Worm (Caenorhabditis elegans) whole organism, L2 larva: Measurements from ENCODE around the gene F22F1.2.

Experiments used
- C34F6.9 ChIP-seq: fragments of 150-350 bp; optimal IDR thresholded peaks from 2 replicates; lab custom pipeline; 2014; ENCODE audit warnings: missing biosample characterization, missing genetic modification characterization
- F13H6.1 ChIP-seq: sonication (generic microtip); optimal IDR thresholded peaks from 2 replicates; lab custom pipeline; 2016; ENCODE audit warnings: missing genetic modification characterization, missing compliant biosample characterization
- R02D3.7 ChIP-seq: fragments of 150-350 bp; optimal IDR thresholded peaks from 2 replicates; lab custom pipeline; 2014; ENCODE audit warnings: missing biosample characterization, missing genetic modification characterization
- Y55F3AM.14 ChIP-seq: fragments of 200-800 bp; sonication (Bioruptor generic); optimal IDR thresholded peaks from 2 replicates; lab custom pipeline; 2018; ENCODE audit warnings: mild to moderate bottlenecking, missing genetic modification characterization, missing compliant biosample characterization
- ZK546.5 ChIP-seq: sonication (generic microtip); optimal IDR thresholded peaks from 2 replicates; lab custom pipeline; 2017; ENCODE audit warnings: missing biosample characterization, missing genetic modification characterization
- alr-1 ChIP-seq: fragments of 150-350 bp; optimal IDR thresholded peaks from 2 replicates; lab custom pipeline; 2014; ENCODE audit warnings: missing biosample characterization, missing genetic modification characterization
- aly-2 ChIP-seq: fragments of 150-350 bp; optimal IDR thresholded peaks from 2 replicates; lab custom pipeline; 2014; ENCODE audit warnings: missing biosample characterization, missing genetic modification characterization
- ama-1 ChIP-seq: fragments of 150-350 bp; optimal IDR thresholded peaks from 2 replicates; lab custom pipeline; 2018; ENCODE audit warnings: inconsistent platforms
- blmp-1 ChIP-seq: sonication (generic microtip); optimal IDR thresholded peaks from 2 replicates; lab custom pipeline; 2017; ENCODE audit warnings: missing genetic modification characterization, mild to moderate bottlenecking, missing compliant biosample characterization, antibody characterized with exemption, moderate library complexity; ENCODE audit not compliant: insufficient read depth
- ceh-16 ChIP-seq: fragments of 150-350 bp; optimal IDR thresholded peaks from 2 replicates; lab custom pipeline; 2014; ENCODE audit warnings: missing biosample characterization, missing genetic modification characterization
- ceh-82 ChIP-seq: fragments of 150-350 bp; optimal IDR thresholded peaks from 2 replicates; lab custom pipeline; 2014; ENCODE audit warnings: missing biosample characterization, missing genetic modification characterization
- crh-2 ChIP-seq: sonication (generic microtip); optimal IDR thresholded peaks from 2 replicates; lab custom pipeline; 2017; ENCODE audit warnings: missing biosample characterization, missing genetic modification characterization
- dmd-4 ChIP-seq: sonication (generic microtip); optimal IDR thresholded peaks from 2 replicates; lab custom pipeline; 2017; ENCODE audit warnings: missing biosample characterization, missing genetic modification characterization
- egl-27 ChIP-seq: sonication (generic microtip); optimal IDR thresholded peaks from 3 replicates; lab custom pipeline; 2017; ENCODE audit warnings: missing biosample characterization, missing genetic modification reagents, missing genetic modification characterization
- elt-1 ChIP-seq: fragments of 150-350 bp; optimal IDR thresholded peaks from 2 replicates; lab custom pipeline; 2014; ENCODE audit warnings: missing biosample characterization, missing genetic modification characterization
- elt-3 ChIP-seq: sonication (generic microtip); optimal IDR thresholded peaks from 2 replicates; lab custom pipeline; 2017; ENCODE audit warnings: missing biosample characterization, missing genetic modification characterization
- fos-1 ChIP-seq: fragments of 150-350 bp; optimal IDR thresholded peaks from 2 replicates; lab custom pipeline; 2014; ENCODE audit warnings: missing biosample characterization, missing genetic modification characterization
- gmeb-1 ChIP-seq: fragments of 150-350 bp; optimal IDR thresholded peaks from 2 replicates; lab custom pipeline; 2014; ENCODE audit warnings: missing biosample characterization, missing genetic modification characterization
- lin-11 ChIP-seq: fragments of 150-350 bp; sonication (generic microtip); optimal IDR thresholded peaks from 2 replicates; lab custom pipeline; 2014; ENCODE audit warnings: missing biosample characterization, missing genetic modification characterization, inconsistent platforms, mixed read lengths
- lin-13 ChIP-seq: fragments of 150-350 bp; optimal IDR thresholded peaks from 2 replicates; lab custom pipeline; 2014; ENCODE audit warnings: missing biosample characterization, missing genetic modification reagents, missing genetic modification characterization
- lin-39 ChIP-seq: fragments of 150-350 bp; optimal IDR thresholded peaks from 2 replicates; lab custom pipeline; 2014; ENCODE audit warnings: missing biosample characterization, missing genetic modification reagents, missing genetic modification characterization
- lsy-2 ChIP-seq, 2 experiments: fragments of 150-350 bp in 1 of 2; sonication (generic microtip) in 1 of 2; optimal IDR thresholded peaks; 2 replicates each; lab custom pipeline; 2014 to 2017; ENCODE audit warnings: missing biosample characterization in 2 of 2, missing genetic modification characterization in 2 of 2
- mab-5 ChIP-seq: fragments of 150-350 bp; optimal IDR thresholded peaks from 2 replicates; lab custom pipeline; 2014; ENCODE audit warnings: missing biosample characterization, missing genetic modification characterization
- mbf-1 ChIP-seq: sonication (generic microtip); optimal IDR thresholded peaks from 2 replicates; lab custom pipeline; 2017; ENCODE audit warnings: missing biosample characterization, missing genetic modification characterization
- mdl-1 ChIP-seq, 2 experiments: fragments of 150-350 bp in 1 of 2; sonication (generic microtip) in 1 of 2; optimal IDR thresholded peaks; 2 replicates each; lab custom pipeline; 2017; ENCODE audit warnings: missing biosample characterization in 2 of 2, missing genetic modification characterization in 2 of 2
- nhr-10 ChIP-seq: sonication (generic microtip); optimal IDR thresholded peaks from 2 replicates; lab custom pipeline; 2017; ENCODE audit warnings: missing biosample characterization, missing genetic modification characterization
- nhr-11 ChIP-seq: fragments of 150-350 bp; optimal IDR thresholded peaks from 2 replicates; lab custom pipeline; 2014; ENCODE audit warnings: missing biosample characterization, missing genetic modification characterization
- nhr-12 ChIP-seq: fragments of 150-350 bp; optimal IDR thresholded peaks from 2 replicates; lab custom pipeline; 2014; ENCODE audit warnings: missing biosample characterization, missing genetic modification characterization
- nhr-129 ChIP-seq: fragments of 150-350 bp; optimal IDR thresholded peaks from 2 replicates; lab custom pipeline; 2014; ENCODE audit warnings: missing biosample characterization, missing genetic modification characterization
- nhr-21 ChIP-seq: fragments of 150-350 bp; optimal IDR thresholded peaks from 2 replicates; lab custom pipeline; 2014; ENCODE audit warnings: missing biosample characterization, missing genetic modification characterization
- nhr-23 ChIP-seq: fragments of 150-350 bp; optimal IDR thresholded peaks from 2 replicates; lab custom pipeline; 2014; ENCODE audit warnings: missing biosample characterization, missing genetic modification reagents, missing genetic modification characterization
- nhr-237 ChIP-seq: fragments of 150-350 bp; optimal IDR thresholded peaks from 2 replicates; lab custom pipeline; 2014; ENCODE audit warnings: missing biosample characterization, missing genetic modification characterization
- nhr-25 ChIP-seq: fragments of 150-350 bp; sonication (generic microtip); optimal IDR thresholded peaks from 3 replicates; lab custom pipeline; 2014; ENCODE audit warnings: missing biosample characterization, missing genetic modification characterization
- nhr-6 ChIP-seq: fragments of 150-350 bp; optimal IDR thresholded peaks from 2 replicates; lab custom pipeline; 2014; ENCODE audit warnings: missing biosample characterization, missing genetic modification characterization
- nhr-77 ChIP-seq: fragments of 150-350 bp; optimal IDR thresholded peaks from 2 replicates; lab custom pipeline; 2014; ENCODE audit warnings: missing biosample characterization, missing genetic modification characterization
- peb-1 ChIP-seq: fragments of 150-350 bp; optimal IDR thresholded peaks from 2 replicates; lab custom pipeline; 2014; ENCODE audit warnings: missing biosample characterization, missing genetic modification characterization
- sem-4 ChIP-seq: fragments of 150-350 bp; optimal IDR thresholded peaks from 2 replicates; lab custom pipeline; 2014; ENCODE audit warnings: missing biosample characterization, missing genetic modification reagents, missing genetic modification characterization
- skn-1 ChIP-seq: sonication (generic microtip); optimal IDR thresholded peaks from 2 replicates; lab custom pipeline; 2017; ENCODE audit warnings: missing biosample characterization, missing genetic modification characterization
- sma-3 ChIP-seq: sonication (generic microtip); optimal IDR thresholded peaks from 2 replicates; lab custom pipeline; 2016; ENCODE audit warnings: missing genetic modification reagents, missing genetic modification characterization, missing compliant biosample characterization
- sma-9 ChIP-seq, 2 experiments: fragments of 150-350 bp in 1 of 2; sonication (generic microtip) in 1 of 2; optimal IDR thresholded peaks; 2 replicates each; lab custom pipeline; 2014 to 2016; ENCODE audit warnings: missing genetic modification characterization in 2 of 2, mild to moderate bottlenecking in 1 of 2, missing biosample characterization in 1 of 2, missing compliant biosample characterization in 1 of 2, missing genetic modification reagents in 1 of 2, moderate library complexity in 1 of 2
- snpc-4 ChIP-seq: fragments of 150-350 bp; optimal IDR thresholded peaks from 2 replicates; lab custom pipeline; 2014; ENCODE audit warnings: missing biosample characterization, missing genetic modification characterization
- unc-39 ChIP-seq: fragments of 150-350 bp; optimal IDR thresholded peaks from 2 replicates; lab custom pipeline; 2014; ENCODE audit warnings: missing biosample characterization, missing genetic modification characterization
- unc-55 ChIP-seq: fragments of 150-350 bp; sonication (generic microtip); optimal IDR thresholded peaks from 3 replicates; lab custom pipeline; 2014; ENCODE audit warnings: missing biosample characterization, missing genetic modification reagents, missing genetic modification characterization
- unc-62 ChIP-seq: fragments of 150-350 bp; optimal IDR thresholded peaks from 2 replicates; lab custom pipeline; 2014; ENCODE audit warnings: missing biosample characterization, missing genetic modification reagents, missing genetic modification characterization
- zag-1 ChIP-seq: fragments of 150-350 bp; optimal IDR thresholded peaks from 2 replicates; lab custom pipeline; 2014; ENCODE audit warnings: missing biosample characterization, missing genetic modification characterization
- ztf-1 ChIP-seq: fragments of 200-800 bp; sonication (Bioruptor generic); conservative IDR thresholded peaks from 2 replicates; pipeline ENCODE4 v1.3.6; 2022; ENCODE audit warnings: missing genetic modification characterization, missing compliant biosample characterization
- ztf-11 ChIP-seq: sonication (generic microtip); optimal IDR thresholded peaks from 2 replicates; lab custom pipeline; 2017; ENCODE audit warnings: missing biosample characterization, missing genetic modification characterization
- ztf-4 ChIP-seq: fragments of 150-350 bp; optimal IDR thresholded peaks from 2 replicates; lab custom pipeline; 2014; ENCODE audit warnings: missing biosample characterization, missing genetic modification characterization

F22F1.2 gene

ce11 chrX:8173610-8174009 is 23.1 kb upstream of the F22F1.2 start, which contains the start of gene C17H11.1:
C17H11.1 (plus strand) TSS chrX:8173910.
- TF ChIP-seq F13H6.1 (tag; lab: Kevin White, UChicago) (no peak), nhr-129 (no peak), ztf-1 (no peak), lin-11 (tag; lab: Kevin White, UChicago) (no peak), unc-55 (GFP tag; lab: Kevin White, UChicago) (no peak), peb-1 (tag; lab: Kevin White, UChicago) (no peak), ceh-16 (no peak), mdl-1 (tag; optimal IDR thresholded peaks at IDR 0.05; lab: Kevin White, UChicago) (no peak), nhr-21 (no peak), aly-2 (tag; lab: Kevin White, UChicago) (no peak), unc-39 (tag; lab: Kevin White, UChicago) (no peak)
- TF ChIP-seq, all 48 proteins: peak for 0

- TF ChIP-seq nhr-77 (tag; lab: Kevin White, UChicago): no peak
- TF ChIP-seq nhr-129: peak; percentile 47
- peak; percentile 20 for TF ChIP-seq sma-9 (GFP tag; optimal IDR thresholded peaks at IDR 0.05; lab: Kevin White, UChicago)
- TF ChIP-seq sma-9 (tag; optimal IDR thresholded peaks at IDR 0.05; lab: Kevin White, UChicago): no peak
- TF ChIP-seq fos-1: peak; percentile 32
- TF ChIP-seq C34F6.9 (tag; lab: Kevin White, UChicago): peak; percentile 39
- no peak for TF ChIP-seq unc-62 (GFP tag; lab: Kevin White, UChicago)
Measured at ce11 chrX:8169534-8169933, 19.0 kb upstream of the F22F1.2 start, which contains the start of gene C17H11.2. C17H11.2 (plus strand) TSS chrX:8169930.

- TF ChIP-seq nhr-10 (tag; lab: Kevin White, UChicago): no peak
- TF ChIP-seq nhr-237 (tag; lab: Kevin White, UChicago): no peak
- TF ChIP-seq nhr-129: peak; percentile 46
- TF ChIP-seq nhr-77 (tag; lab: Kevin White, UChicago): no peak
- no peak for TF ChIP-seq ZK546.5 (tag; lab: Kevin White, UChicago)
- no peak for TF ChIP-seq ceh-82
- no peak for TF ChIP-seq crh-2 (tag; lab: Kevin White, UChicago)
- TF ChIP-seq ztf-4 (tag; lab: Kevin White, UChicago): no peak
- no peak for TF ChIP-seq ama-1
- no peak for TF ChIP-seq sem-4 (tag; lab: Kevin White, UChicago)
- TF ChIP-seq R02D3.7 (tag; lab: Kevin White, UChicago): no peak
- no peak for TF ChIP-seq nhr-11 (tag; lab: Kevin White, UChicago)
- 0 out of 2 replicates have a peak, but pooled peaks have one; percentile 78 for TF ChIP-seq ztf-1
- TF ChIP-seq lin-39 (tag; lab: Kevin White, UChicago): no peak
- no peak for TF ChIP-seq skn-1
- TF ChIP-seq C34F6.9 (tag; lab: Kevin White, UChicago): peak; percentile 30
- TF ChIP-seq fos-1: no peak
- no peak for TF ChIP-seq ceh-16
- no peak for TF ChIP-seq mab-5 (tag; lab: Kevin White, UChicago)
- no peak for TF ChIP-seq blmp-1 (tag; lab: Kevin White, UChicago)
- peak; percentile 25 for TF ChIP-seq sma-9 (GFP tag; optimal IDR thresholded peaks at IDR 0.05; lab: Kevin White, UChicago)
- TF ChIP-seq sma-9 (tag; optimal IDR thresholded peaks at IDR 0.05; lab: Kevin White, UChicago): no peak
- no peak for TF ChIP-seq snpc-4 (tag; lab: Kevin White, UChicago)
- TF ChIP-seq mbf-1 (tag; lab: Kevin White, UChicago): no peak
- peak; percentile 48 for TF ChIP-seq F13H6.1 (tag; lab: Kevin White, UChicago)
- TF ChIP-seq elt-1 (tag; lab: Kevin White, UChicago): no peak
- TF ChIP-seq egl-27 (tag; lab: Kevin White, UChicago): peak; percentile 10
- no peak for TF ChIP-seq sma-3 (GFP tag; lab: Kevin White, UChicago)
- TF ChIP-seq nhr-25 (tag; lab: Kevin White, UChicago): no peak
- TF ChIP-seq unc-62 (GFP tag; lab: Kevin White, UChicago): no peak
- no peak for TF ChIP-seq nhr-12 (tag; lab: Kevin White, UChicago)
- TF ChIP-seq dmd-4 (tag; lab: Kevin White, UChicago): no peak
- TF ChIP-seq unc-55 (GFP tag; lab: Kevin White, UChicago): peak; percentile 25
- no peak for TF ChIP-seq peb-1 (tag; lab: Kevin White, UChicago)
- TF ChIP-seq nhr-23 (tag; lab: Kevin White, UChicago): no peak
- TF ChIP-seq gmeb-1 (tag; lab: Kevin White, UChicago): no peak
- TF ChIP-seq lin-11 (tag; lab: Kevin White, UChicago): peak; percentile 38
- TF ChIP-seq nhr-21: no peak
- no peak for TF ChIP-seq unc-39 (tag; lab: Kevin White, UChicago)
- peak; percentile 6 to 32 for TF ChIP-seq mdl-1 (tag; optimal IDR thresholded peaks at IDR 0.05; lab: Kevin White, UChicago)
- peak; percentile 68 for TF ChIP-seq zag-1 (tag; lab: Kevin White, UChicago)
- no peak for TF ChIP-seq alr-1 (tag; lab: Kevin White, UChicago)
- TF ChIP-seq nhr-6 (tag; lab: Kevin White, UChicago): no peak
- peak; percentile 40 for TF ChIP-seq Y55F3AM.14 (GFP tag; lab: Kevin White, UChicago)
- TF ChIP-seq lin-13: no peak
- TF ChIP-seq aly-2 (tag; lab: Kevin White, UChicago): no peak
- no peak for TF ChIP-seq elt-3 (tag; lab: Kevin White, UChicago)
- TF ChIP-seq lsy-2 (tag; optimal IDR thresholded peaks at IDR 0.05; lab: Kevin White, UChicago): peak; percentile 5 to 7
- TF ChIP-seq ztf-11: no peak
Measured at ce11 chrX:8163555-8163954, 13.0 kb upstream of the F22F1.2 start.
